Worm (Caenorhabditis elegans) whole organism, young adult: Measurements from ENCODE around the gene clec-263.

Experiments
- B0261.1 ChIP-seq: sonication (generic microtip); optimal IDR thresholded peaks from 2 replicates; lab custom pipeline; 2016; ENCODE audit warnings: mild to moderate bottlenecking, missing genetic modification characterization, moderate library complexity, missing compliant biosample characterization
- C06A6.2 ChIP-seq: fragments of 200-800 bp; sonication (Bioruptor generic); conservative IDR thresholded peaks from 2 replicates; pipeline ENCODE4 v1.3.6; 2022; ENCODE audit warnings: missing genetic modification characterization, missing compliant biosample characterization
- F10E7.11 ChIP-seq: sonication (generic microtip); optimal IDR thresholded peaks from 2 replicates; lab custom pipeline; 2017; ENCODE audit warnings: mild to moderate bottlenecking, missing genetic modification characterization, moderate library complexity, missing compliant biosample characterization
- Y53F4B.3 ChIP-seq: fragments of 200-800 bp; sonication (Bioruptor generic); IDR thresholded peaks from 2 replicates; pipeline ENCODE4 v1.3.6; 2022; ENCODE audit warnings: missing genetic modification reagents, missing genetic modification characterization, missing compliant biosample characterization
- Y53G8AR.9 ChIP-seq: fragments of 200-800 bp; sonication (Bioruptor generic); conservative IDR thresholded peaks from 2 replicates; pipeline ENCODE4 v1.3.6; 2022; ENCODE audit warnings: missing genetic modification reagents, missing genetic modification characterization, missing compliant biosample characterization
- Y95B8A.8 ChIP-seq: fragments of 200-800 bp; sonication (Bioruptor generic); IDR thresholded peaks from 2 replicates; pipeline ENCODE4 v1.3.6; 2022; ENCODE audit warnings: missing genetic modification reagents, missing genetic modification characterization, missing compliant biosample characterization
- atf-7 ChIP-seq: sonication (generic microtip); optimal IDR thresholded peaks from 2 replicates; lab custom pipeline; 2017; ENCODE audit warnings: mild to moderate bottlenecking, missing genetic modification characterization, missing compliant biosample characterization
- athp-1 ChIP-seq: sonication (generic microtip); optimal IDR thresholded peaks from 2 replicates; lab custom pipeline; 2017; ENCODE audit warnings: mild to moderate bottlenecking, missing genetic modification characterization, missing compliant biosample characterization
- bed-2 ChIP-seq: fragments of 200-800 bp; sonication (Bioruptor generic); IDR thresholded peaks from 2 replicates; pipeline ENCODE4 v1.3.6; 2022; ENCODE audit warnings: missing genetic modification reagents, missing genetic modification characterization, missing compliant biosample characterization
- ceh-27 ChIP-seq: fragments of 200-800 bp; sonication (Bioruptor generic); optimal IDR thresholded peaks from 2 replicates; lab custom pipeline; 2018; ENCODE audit warnings: mild to moderate bottlenecking, missing genetic modification characterization, moderate library complexity, missing compliant biosample characterization
- ceh-58 ChIP-seq: fragments of 200-800 bp; sonication (Bioruptor generic); IDR thresholded peaks from 2 replicates; pipeline ENCODE4 v1.3.6; 2022; ENCODE audit warnings: missing genetic modification characterization, missing compliant biosample characterization
- ceh-79 ChIP-seq: sonication (generic microtip); optimal IDR thresholded peaks from 2 replicates; lab custom pipeline; 2017; ENCODE audit warnings: mild to moderate bottlenecking, missing genetic modification characterization, missing compliant biosample characterization
- die-1 ChIP-seq: sonication (generic microtip); optimal IDR thresholded peaks from 2 replicates; lab custom pipeline; 2016; ENCODE audit warnings: missing genotype, mild to moderate bottlenecking, missing genetic modification characterization, missing compliant biosample characterization
- dpff-1 ChIP-seq: sonication (generic microtip); optimal IDR thresholded peaks from 2 replicates; lab custom pipeline; 2017; ENCODE audit warnings: mild to moderate bottlenecking, missing genetic modification characterization, missing compliant biosample characterization
- fkh-3 ChIP-seq: sonication (generic microtip); optimal IDR thresholded peaks from 2 replicates; lab custom pipeline; 2016; ENCODE audit warnings: mild to moderate bottlenecking, missing genetic modification characterization, missing compliant biosample characterization
- hlh-26 ChIP-seq: fragments of 200-800 bp; sonication (Bioruptor generic); conservative IDR thresholded peaks from 2 replicates; pipeline ENCODE4 v1.3.6; 2022; ENCODE audit warnings: missing genetic modification reagents, missing genetic modification characterization, missing compliant biosample characterization
- hrde-1 ChIP-seq: sonication (generic microtip); optimal IDR thresholded peaks from 2 replicates; lab custom pipeline; 2016; ENCODE audit warnings: missing genetic modification characterization, mild to moderate bottlenecking, missing compliant biosample characterization, moderate library complexity, missing genotype, missing genetic modification reagents, borderline replicate concordance
- lag-1 ChIP-seq: fragments of 200-800 bp; sonication (Bioruptor generic); IDR thresholded peaks from 2 replicates; pipeline ENCODE4 v1.3.6; 2022; ENCODE audit warnings: missing genetic modification reagents, missing genetic modification characterization, missing compliant biosample characterization
- let-607 ChIP-seq, 2 experiments: fragments of 200-800 bp in 1 of 2; sonication (Bioruptor generic) in 1 of 2; sonication (generic microtip) in 1 of 2; optimal IDR thresholded peaks; 2 replicates each; lab custom pipeline; 2016 to 2018; ENCODE audit warnings: mild to moderate bottlenecking in 2 of 2, missing compliant biosample characterization in 2 of 2, missing genetic modification characterization in 2 of 2, moderate library complexity in 2 of 2, missing genotype in 1 of 2
- lin-40 ChIP-seq: sonication (generic microtip); optimal IDR thresholded peaks from 2 replicates; lab custom pipeline; 2016; ENCODE audit warnings: missing genetic modification characterization, mild to moderate bottlenecking, missing compliant biosample characterization, missing genotype, missing genetic modification reagents
- lir-1 ChIP-seq: fragments of 200-800 bp; sonication (Bioruptor generic); conservative IDR thresholded peaks from 2 replicates; pipeline ENCODE4 v1.3.6; 2022; ENCODE audit warnings: missing genetic modification reagents, missing genetic modification characterization, missing compliant biosample characterization
- lsy-27 ChIP-seq: sonication (generic microtip); optimal IDR thresholded peaks from 2 replicates; lab custom pipeline; 2017; ENCODE audit warnings: missing genetic modification characterization, mild to moderate bottlenecking, missing compliant biosample characterization, antibody characterized with exemption, missing genotype, borderline replicate concordance; ENCODE audit not compliant: insufficient read depth
- madf-3 ChIP-seq: fragments of 200-800 bp; sonication (Bioruptor generic); IDR thresholded peaks from 2 replicates; pipeline ENCODE4 v1.3.6; 2022; ENCODE audit warnings: missing genetic modification reagents, missing genetic modification characterization, missing compliant biosample characterization
- mel-28 ChIP-seq: sonication (generic microtip); optimal IDR thresholded peaks from 2 replicates; lab custom pipeline; 2016; ENCODE audit warnings: borderline replicate concordance, mild to moderate bottlenecking, missing genetic modification characterization, missing compliant biosample characterization
- nfya-1 ChIP-seq: sonication (generic microtip); optimal IDR thresholded peaks from 2 replicates; lab custom pipeline; 2017; ENCODE audit warnings: antibody characterized with exemption, missing compliant biosample characterization, missing genetic modification characterization, borderline replicate concordance; ENCODE audit not compliant: insufficient read depth
- nfyb-1 ChIP-seq: fragments of 200-800 bp; sonication (Bioruptor generic); IDR thresholded peaks from 2 replicates; pipeline ENCODE4 v1.3.6; 2022; ENCODE audit warnings: missing genetic modification reagents, missing genetic modification characterization, missing compliant biosample characterization
- nhr-179 ChIP-seq: sonication (generic microtip); optimal IDR thresholded peaks from 2 replicates; lab custom pipeline; 2016; ENCODE audit warnings: mild to moderate bottlenecking, missing genetic modification characterization, missing compliant biosample characterization
- pbrm-1 ChIP-seq: fragments of 200-800 bp; sonication (Bioruptor generic); IDR thresholded peaks from 2 replicates; pipeline ENCODE4 v1.3.6; 2022; ENCODE audit warnings: missing genetic modification reagents, missing genetic modification characterization, missing compliant biosample characterization
- rpc-1 ChIP-seq, 2 experiments: fragments of 150-350 bp in 1 of 2; sonication (generic microtip) in 1 of 2; optimal IDR thresholded peaks; 2 replicates each; lab custom pipeline; 2014 to 2018; ENCODE audit warnings: missing biosample characterization in 1 of 2, missing genetic modification characterization in 1 of 2, missing genetic modification reagents in 1 of 2, missing genotype in 1 of 2
- sea-2 ChIP-seq: fragments of 200-800 bp; sonication (Bioruptor generic); IDR thresholded peaks from 2 replicates; pipeline ENCODE4 v1.3.6; 2022; ENCODE audit warnings: missing genetic modification characterization, missing compliant biosample characterization
- snpc-1.3 ChIP-seq: sonication (generic microtip); optimal IDR thresholded peaks from 2 replicates; lab custom pipeline; 2017; ENCODE audit warnings: missing genetic modification characterization, mild to moderate bottlenecking, missing compliant biosample characterization, antibody characterized with exemption, moderate library complexity, missing genotype, missing genetic modification reagents; ENCODE audit not compliant: insufficient read depth
- snpc-4 ChIP-seq, 5 experiments: fragments of 150-350 bp in 1 of 5; sonication (generic microtip) in 4 of 5; optimal IDR thresholded peaks; 2 replicates each; lab custom pipeline; 2014 to 2018; ENCODE audit warnings: missing genetic modification characterization in 5 of 5, missing biosample characterization in 3 of 5, antibody characterized with exemption in 2 of 5, mild to moderate bottlenecking in 2 of 5, missing compliant biosample characterization in 2 of 5, missing genotype in 2 of 5, moderate library complexity in 2 of 5, missing genetic modification reagents in 1 of 5
- sptf-2 ChIP-seq: fragments of 200-800 bp; sonication (Bioruptor generic); optimal IDR thresholded peaks from 2 replicates; lab custom pipeline; 2018; ENCODE audit warnings: mild to moderate bottlenecking, missing genetic modification characterization, missing compliant biosample characterization
- tbp1 ChIP-seq: fragments of 200-800 bp; sonication (Bioruptor generic); optimal IDR thresholded peaks from 2 replicates; lab custom pipeline; 2018; ENCODE audit warnings: mild to moderate bottlenecking, missing genetic modification characterization, missing compliant biosample characterization
- zfh-2 ChIP-seq: fragments of 200-800 bp; sonication (Bioruptor generic); conservative IDR thresholded peaks from 2 replicates; pipeline ENCODE4 v1.3.6; 2022; ENCODE audit warnings: missing genetic modification reagents, missing genetic modification characterization, missing compliant biosample characterization
- ztf-3 ChIP-seq: fragments of 200-800 bp; sonication (Bioruptor generic); optimal IDR thresholded peaks from 2 replicates; lab custom pipeline; 2018; ENCODE audit warnings: mild to moderate bottlenecking, missing genetic modification characterization, missing compliant biosample characterization
- ztf-6 ChIP-seq: fragments of 200-800 bp; sonication (Bioruptor generic); IDR thresholded peaks from 2 replicates; pipeline ENCODE4 v1.3.6; 2022; ENCODE audit warnings: missing genetic modification reagents, missing genetic modification characterization, missing compliant biosample characterization

Gene clec-263

DNA sequence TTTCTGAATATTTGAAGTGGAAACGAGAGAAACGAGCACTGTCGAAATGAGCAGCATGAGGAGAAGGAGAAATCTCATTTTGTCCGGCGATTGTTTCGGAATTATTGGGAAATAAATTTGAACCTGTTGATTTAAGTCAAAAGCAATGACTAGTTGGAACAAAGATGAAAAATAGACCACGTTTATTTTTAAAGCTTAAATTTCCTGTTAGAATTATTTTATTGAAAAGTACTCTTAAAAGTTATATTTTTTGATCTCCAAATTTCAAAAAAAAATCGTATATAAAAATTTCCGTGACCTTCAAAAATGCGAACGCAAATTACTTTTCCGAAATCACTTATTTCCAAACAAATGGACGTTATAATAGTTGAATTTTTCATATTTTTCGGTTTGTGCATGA is 21.2 kb downstream of the clec-263 start, which contains the start of gene F26F2.11:
F26F2.11 (minus strand) TSS at position 101 of the 400 bp plus-strand sequence.
- no peak for TF ChIP-seq rpc-1 (optimal IDR thresholded peaks at IDR 0.05; lab: Kevin White, UChicago)
- no peak for TF ChIP-seq rpc-1 (tag; optimal IDR thresholded peaks at IDR 0.05; lab: Kevin White, UChicago)
- no peak for TF ChIP-seq fkh-3 (tag; lab: Kevin White, UChicago)
- no peak for TF ChIP-seq athp-1 (tag; lab: Kevin White, UChicago)
- TF ChIP-seq hlh-26 (GFP tag; lab: Robert Waterston, UW) = no peak
- no peak for TF ChIP-seq Y53G8AR.9 (GFP tag; lab: Robert Waterston, UW)
- no peak for TF ChIP-seq lin-40 (tag; lab: Kevin White, UChicago)
- no peak for TF ChIP-seq let-607 (tag; optimal IDR thresholded peaks at IDR 0.05; lab: Kevin White, UChicago)
- TF ChIP-seq ztf-3 (GFP tag; lab: Kevin White, UChicago) = no peak
- TF ChIP-seq snpc-4 (GFP tag; optimal IDR thresholded peaks at IDR 0.05; lab: Kevin White, UChicago) = no peak
- no peak for TF ChIP-seq snpc-4 (tag; optimal IDR thresholded peaks at IDR 0.05; lab: Kevin White, UChicago)
- TF ChIP-seq Y95B8A.8 (GFP tag; lab: Robert Waterston, UW) = no peak
- TF ChIP-seq nhr-179 = no peak
- TF ChIP-seq lag-1 = no peak

DNA sequence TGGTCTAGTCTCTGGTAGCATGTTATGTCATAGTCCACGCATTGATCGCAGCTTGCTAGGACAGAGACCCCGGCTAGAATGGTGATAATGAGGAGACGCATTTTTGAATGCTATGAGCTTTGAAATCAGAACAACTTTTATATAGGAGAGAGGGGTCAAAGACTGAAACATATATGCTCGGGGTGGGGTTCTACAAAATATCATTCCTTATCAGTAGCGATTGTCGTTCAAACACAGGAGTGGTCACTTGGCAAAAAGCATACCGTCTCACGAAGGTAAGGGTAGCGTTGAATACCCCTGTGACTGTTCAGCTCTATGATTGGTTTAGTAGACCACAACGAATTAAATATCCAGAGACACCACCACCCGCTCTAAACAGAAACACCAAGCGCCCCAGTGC is 22.7 kb downstream of the clec-263 start, which contains the start of gene F46B3.1:
F46B3.1 (minus strand) TSS at position 101 of the 400 bp plus-strand sequence.
- TF ChIP-seq Y53F4B.3 (GFP tag; lab: Robert Waterston, UW) (no peak), dpff-1 (no peak), hrde-1 (tag; lab: Kevin White, UChicago) (no peak), ztf-6 (GFP tag; lab: Robert Waterston, UW) (no peak), rpc-1 (optimal IDR thresholded peaks at IDR 0.05; lab: Kevin White, UChicago) (no peak), rpc-1 (tag; optimal IDR thresholded peaks at IDR 0.05; lab: Kevin White, UChicago) (no peak), F10E7.11 (tag; lab: Kevin White, UChicago) (no peak), tbp1 (no peak), lir-1 (GFP tag; lab: Robert Waterston, UW) (no peak), sea-2 (no peak), pbrm-1 (no peak), ceh-58 (GFP tag; lab: Robert Waterston, UW) (no peak), bed-2 (GFP tag; lab: Robert Waterston, UW) (no peak), snpc-4 (GFP tag; optimal IDR thresholded peaks at IDR 0.05; lab: Kevin White, UChicago) (no peak), snpc-4 (tag; optimal IDR thresholded peaks at IDR 0.05; lab: Kevin White, UChicago) (no peak), snpc-1.3 (tag; lab: Kevin White, UChicago) (no peak), ceh-27 (GFP tag; lab: Kevin White, UChicago) (no peak), die-1 (tag; lab: Kevin White, UChicago) (no peak), nfyb-1 (GFP tag; lab: Robert Waterston, UW) (no peak), C06A6.2 (GFP tag; lab: Robert Waterston, UW) (no peak), B0261.1 (tag; lab: Kevin White, UChicago) (no peak), lsy-27 (no peak)

DNA sequence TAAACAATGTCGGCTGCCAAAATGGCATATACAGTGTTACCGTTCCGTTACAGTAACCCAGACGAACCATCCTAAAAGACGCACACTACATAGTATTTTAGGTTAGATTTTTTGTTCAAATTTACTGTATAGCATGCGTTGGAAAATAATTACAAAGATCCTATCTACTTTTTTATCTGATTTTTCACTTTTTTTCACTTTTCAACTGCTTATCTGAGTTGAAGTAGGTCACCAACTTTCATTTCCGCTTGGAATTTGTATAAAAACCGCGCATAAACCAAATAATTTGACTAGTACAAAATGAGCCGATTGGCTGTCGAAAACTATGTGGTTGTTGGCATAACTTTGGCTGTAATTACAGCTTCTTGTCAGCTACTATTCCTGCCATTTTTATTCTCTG is 25.4 kb downstream of the clec-263 start, which contains the start of gene col-163:
col-163 (plus strand) TSS at position 301 of the 400 bp plus-strand sequence.
- TF ChIP-seq ceh-79 (no peak), rpc-1 (optimal IDR thresholded peaks at IDR 0.05; lab: Kevin White, UChicago) (no peak), rpc-1 (tag; optimal IDR thresholded peaks at IDR 0.05; lab: Kevin White, UChicago) (no peak), atf-7 (no peak)

ce11 chrV:20600704-20601103 is 26.3 kb downstream of the clec-263 start:
- TF ChIP-seq madf-3 (no peak), nfya-1 (tag; lab: Kevin White, UChicago) (no peak), zfh-2 (GFP tag; lab: Robert Waterston, UW) (peak; percentile 55; the same call in 1 of the 2 replicates), F10E7.11 (tag; lab: Kevin White, UChicago) (no peak), sptf-2 (GFP tag; lab: Kevin White, UChicago) (no peak), lag-1 (0 out of 2 replicates have a peak, but pooled peaks have one; percentile 75), sea-2 (no peak), mel-28 (tag; lab: Kevin White, UChicago) (no peak)
